Worm (Caenorhabditis elegans) whole organism, L4 larva: ENCODE measurements around the gene C17G10.1.

Experiments used
- F49E8.2 ChIP-seq: sonication (generic microtip); optimal IDR thresholded peaks from 2 replicates; lab custom pipeline; 2016; ENCODE audit warnings: missing compliant biosample characterization, mild to moderate bottlenecking, missing genetic modification characterization, borderline replicate concordance
- Y105C5A.15 ChIP-seq: fragments of 200-800 bp; sonication (Bioruptor generic); IDR thresholded peaks from 2 replicates; pipeline ENCODE4 v1.3.6; 2022; ENCODE audit warnings: missing genetic modification characterization, missing compliant biosample characterization
- ZK337.2 ChIP-seq: fragments of 200-800 bp; sonication (Bioruptor generic); IDR thresholded peaks from 2 replicates; pipeline ENCODE4 v1.3.6; 2022; ENCODE audit warnings: missing genetic modification reagents, missing genetic modification characterization, missing compliant biosample characterization
- ZK546.5 ChIP-seq, 2 experiments: sonication (generic microtip); optimal IDR thresholded peaks; 2 replicates each; lab custom pipeline; 2017; ENCODE audit warnings: missing biosample characterization in 2 of 2, missing genetic modification characterization in 2 of 2
- aha-1 ChIP-seq: fragments of 150-350 bp; peaks from one replicate; lab custom pipeline; 2014; ENCODE audit warnings: missing biosample characterization, missing genetic modification characterization
- arid-1 ChIP-seq: fragments of 200-800 bp; sonication (Bioruptor generic); conservative IDR thresholded peaks from 2 replicates; pipeline ENCODE4 v1.3.6; 2022; ENCODE audit warnings: missing genetic modification reagents, missing genetic modification characterization, missing compliant biosample characterization
- attf-4 ChIP-seq: sonication (generic microtip); optimal IDR thresholded peaks from 3 replicates; lab custom pipeline; 2017; ENCODE audit warnings: missing biosample characterization, missing genetic modification characterization
- ceh-20 ChIP-seq: fragments of 200-800 bp; sonication (Bioruptor generic); IDR thresholded peaks from 2 replicates; pipeline ENCODE4 v1.3.6; 2022; ENCODE audit warnings: missing genetic modification reagents, missing genetic modification characterization, missing compliant biosample characterization
- ceh-32 ChIP-seq: sonication (generic microtip); optimal IDR thresholded peaks from 2 replicates; lab custom pipeline; 2016; ENCODE audit warnings: mild to moderate bottlenecking, missing genetic modification characterization, missing compliant biosample characterization; ENCODE audit not compliant: poor library complexity
- ceh-62 ChIP-seq: sonication (generic microtip); optimal IDR thresholded peaks from 2 replicates; lab custom pipeline; 2017; ENCODE audit warnings: missing biosample characterization, missing genetic modification characterization
- ceh-82 ChIP-seq: sonication (generic microtip); optimal IDR thresholded peaks from 2 replicates; lab custom pipeline; 2017; ENCODE audit warnings: missing biosample characterization, missing genetic modification characterization
- ces-1 ChIP-seq: fragments of 150-350 bp; sonication (generic microtip); optimal IDR thresholded peaks from 4 replicates; lab custom pipeline; 2014; ENCODE audit warnings: missing biosample characterization, missing genetic modification reagents, missing genetic modification characterization
- daf-19 ChIP-seq: fragments of 200-800 bp; sonication (Bioruptor generic); conservative IDR thresholded peaks from 2 replicates; pipeline ENCODE4 v1.3.6; 2022; ENCODE audit warnings: missing genetic modification characterization, missing compliant biosample characterization
- daf-8 ChIP-seq: fragments of 200-800 bp; sonication (Bioruptor generic); IDR thresholded peaks from 2 replicates; pipeline ENCODE4 v1.3.6; 2022; ENCODE audit warnings: missing genetic modification characterization, missing compliant biosample characterization
- dmd-6 ChIP-seq: fragments of 200-800 bp; sonication (Bioruptor generic); IDR thresholded peaks from 2 replicates; pipeline ENCODE4 v1.3.6; 2022; ENCODE audit warnings: missing genetic modification reagents, missing genetic modification characterization, missing compliant biosample characterization
- dmd-9 ChIP-seq: fragments of 200-800 bp; sonication (Bioruptor generic); IDR thresholded peaks from 2 replicates; pipeline ENCODE4 v1.3.6; 2022; ENCODE audit warnings: missing genetic modification reagents, missing genetic modification characterization, missing compliant biosample characterization
- duxl-1 ChIP-seq: sonication (generic microtip); optimal IDR thresholded peaks from 2 replicates; lab custom pipeline; 2016; ENCODE audit warnings: mild to moderate bottlenecking, missing genetic modification characterization, moderate library complexity, missing compliant biosample characterization; ENCODE audit not compliant: poor library complexity
- egl-27 ChIP-seq: sonication (generic microtip); optimal IDR thresholded peaks from 3 replicates; lab custom pipeline; 2017; ENCODE audit warnings: missing biosample characterization, missing genetic modification reagents, missing genetic modification characterization
- egl-43 ChIP-seq: fragments of 200-800 bp; sonication (Bioruptor generic); IDR thresholded peaks from 2 replicates; pipeline ENCODE4 v1.3.6; 2022; ENCODE audit warnings: missing genetic modification reagents, missing genetic modification characterization, missing compliant biosample characterization
- fos-1 ChIP-seq: fragments of 150-350 bp; optimal IDR thresholded peaks from 2 replicates; lab custom pipeline; 2014; ENCODE audit warnings: missing biosample characterization, missing genetic modification characterization
- hif-1 ChIP-seq, 2 experiments: sonication (generic microtip); optimal IDR thresholded peaks; 2 replicates each; lab custom pipeline; 2016 to 2017; ENCODE audit warnings: missing compliant biosample characterization in 2 of 2, missing genetic modification characterization in 2 of 2, missing genetic modification reagents in 2 of 2, missing genotype in 2 of 2, mild to moderate bottlenecking in 1 of 2
- hlh-11 ChIP-seq: fragments of 200-800 bp; sonication (Bioruptor generic); optimal IDR thresholded peaks from 2 replicates; lab custom pipeline; 2018; ENCODE audit warnings: mild to moderate bottlenecking, missing genetic modification characterization, missing compliant biosample characterization
- hmg-1.1 ChIP-seq: fragments of 200-800 bp; sonication (Bioruptor generic); IDR thresholded peaks from 2 replicates; pipeline ENCODE4 v1.3.6; 2022; ENCODE audit warnings: missing genetic modification reagents, missing genetic modification characterization, missing compliant biosample characterization
- lin-1 ChIP-seq: fragments of 200-800 bp; sonication (Bioruptor generic); IDR thresholded peaks from 2 replicates; pipeline ENCODE4 v1.3.6; 2022; ENCODE audit warnings: missing genetic modification reagents, missing genetic modification characterization, missing compliant biosample characterization
- lin-15B ChIP-seq: fragments of 150-350 bp; sonication (generic microtip); optimal IDR thresholded peaks from 3 replicates; lab custom pipeline; 2014; ENCODE audit warnings: missing biosample characterization, missing genetic modification characterization
- lin-29 ChIP-seq: fragments of 200-800 bp; sonication (Bioruptor generic); IDR thresholded peaks from 2 replicates; pipeline ENCODE4 v1.3.6; 2022; ENCODE audit warnings: missing genetic modification reagents, missing genetic modification characterization, missing compliant biosample characterization
- lin-38 ChIP-seq: fragments of 200-800 bp; sonication (Bioruptor generic); IDR thresholded peaks from 2 replicates; pipeline ENCODE4 v1.3.6; 2022; ENCODE audit warnings: missing genetic modification reagents, missing genetic modification characterization, missing compliant biosample characterization
- lin-39 ChIP-seq: fragments of 150-350 bp; optimal IDR thresholded peaks from 2 replicates; lab custom pipeline; 2014; ENCODE audit warnings: missing biosample characterization, missing genetic modification reagents, missing genetic modification characterization
- lir-3 ChIP-seq: sonication (generic microtip); optimal IDR thresholded peaks from 2 replicates; lab custom pipeline; 2016; ENCODE audit warnings: mild to moderate bottlenecking, missing genetic modification characterization, missing compliant biosample characterization
- lsy-2 ChIP-seq, 2 experiments: fragments of 150-350 bp in 1 of 2; sonication (generic microtip) in 1 of 2; optimal IDR thresholded peaks; 2 replicates each; lab custom pipeline; 2014 to 2017; ENCODE audit warnings: missing biosample characterization in 2 of 2, missing genetic modification characterization in 2 of 2
- mdl-1 ChIP-seq, 2 experiments: fragments of 150-350 bp in 1 of 2; sonication (generic microtip) in 1 of 2; optimal IDR thresholded peaks; 2 replicates each; lab custom pipeline; 2014 to 2017; ENCODE audit warnings: missing biosample characterization in 2 of 2, missing genetic modification characterization in 2 of 2
- mep-1 ChIP-seq: fragments of 150-350 bp; sonication (generic microtip); optimal IDR thresholded peaks from 3 replicates; lab custom pipeline; 2014; ENCODE audit warnings: missing biosample characterization, missing genetic modification characterization
- mes-2 ChIP-seq: sonication (generic microtip); optimal IDR thresholded peaks from 2 replicates; lab custom pipeline; 2016; ENCODE audit warnings: missing genotype, mild to moderate bottlenecking, missing genetic modification characterization, missing compliant biosample characterization; ENCODE audit not compliant: poor library complexity, severe bottlenecking
- mxl-3 ChIP-seq: fragments of 200-800 bp; sonication (Bioruptor generic); optimal IDR thresholded peaks from 2 replicates; lab custom pipeline; 2018; ENCODE audit warnings: mild to moderate bottlenecking, missing genetic modification characterization, missing compliant biosample characterization
- nhr-111 ChIP-seq: fragments of 200-800 bp; sonication (Bioruptor generic); optimal IDR thresholded peaks from 2 replicates; lab custom pipeline; 2018; ENCODE audit warnings: mild to moderate bottlenecking, missing genetic modification characterization, missing compliant biosample characterization
- nhr-28 ChIP-seq: fragments of 150-350 bp; optimal IDR thresholded peaks from 2 replicates; lab custom pipeline; 2014; ENCODE audit warnings: missing biosample characterization, missing genetic modification characterization
- nhr-42 ChIP-seq: fragments of 200-800 bp; sonication (Bioruptor generic); IDR thresholded peaks from 2 replicates; pipeline ENCODE4 v1.3.6; 2022; ENCODE audit warnings: missing genetic modification characterization, missing compliant biosample characterization
- nhr-48 ChIP-seq: sonication (generic microtip); optimal IDR thresholded peaks from 2 replicates; lab custom pipeline; 2016; ENCODE audit warnings: mild to moderate bottlenecking, missing genetic modification characterization, missing compliant biosample characterization
- nhr-77 ChIP-seq: fragments of 150-350 bp; optimal IDR thresholded peaks from 2 replicates; lab custom pipeline; 2014; ENCODE audit warnings: missing biosample characterization, missing genetic modification characterization
- pha-4 ChIP-seq, 2 experiments: fragments of 150-350 bp in 1 of 2; fragments of 200-800 bp in 1 of 2; sonication (Bioruptor generic) in 1 of 2; IDR thresholded peaks in 1 of 2; optimal IDR thresholded peaks in 1 of 2; 2 replicates each; pipeline versions ENCODE4 v1.3.6 to Lab custom; 2014 to 2022; ENCODE audit warnings: missing genetic modification characterization in 2 of 2, missing genetic modification reagents in 2 of 2, missing biosample characterization in 1 of 2, missing compliant biosample characterization in 1 of 2
- pqm-1 ChIP-seq: sonication (generic microtip); optimal IDR thresholded peaks from 2 replicates; lab custom pipeline; 2017; ENCODE audit warnings: missing biosample characterization, missing genetic modification characterization
- rbr-2 ChIP-seq: sonication (generic microtip); optimal IDR thresholded peaks from 2 replicates; lab custom pipeline; 2016; ENCODE audit warnings: missing genotype, missing genetic modification characterization, missing compliant biosample characterization
- unc-130 ChIP-seq: sonication (generic microtip); optimal IDR thresholded peaks from 2 replicates; lab custom pipeline; 2016; ENCODE audit warnings: missing genetic modification reagents, missing genetic modification characterization, missing compliant biosample characterization
- unc-62 ChIP-seq, 3 experiments: fragments of 150-350 bp in 1 of 3; sonication (generic microtip); optimal IDR thresholded peaks in 2 of 3; peaks in 1 of 3; 1 replicate in 1 of 3; 2 replicates in 2 of 3; lab custom pipeline; 2014 to 2017; ENCODE audit warnings: missing biosample characterization in 3 of 3, missing genetic modification characterization in 3 of 3, missing genetic modification reagents in 3 of 3, missing genotype in 1 of 3
- zag-1 ChIP-seq: fragments of 150-350 bp; optimal IDR thresholded peaks from 2 replicates; lab custom pipeline; 2014; ENCODE audit warnings: missing biosample characterization, missing genetic modification characterization
- zfp-2 ChIP-seq: sonication (generic microtip); optimal IDR thresholded peaks from 2 replicates; lab custom pipeline; 2016; ENCODE audit warnings: mild to moderate bottlenecking, missing genetic modification characterization, missing compliant biosample characterization
- zip-11 ChIP-seq: fragments of 200-800 bp; sonication (Bioruptor generic); IDR thresholded peaks from 2 replicates; pipeline ENCODE4 v1.3.6; 2022; ENCODE audit warnings: missing genetic modification characterization, missing compliant biosample characterization
- zip-2 ChIP-seq: fragments of 150-350 bp; optimal IDR thresholded peaks from 2 replicates; lab custom pipeline; 2014; ENCODE audit warnings: missing biosample characterization, missing genetic modification characterization
- ztf-11 ChIP-seq: fragments of 150-350 bp; optimal IDR thresholded peaks from 2 replicates; lab custom pipeline; 2014; ENCODE audit warnings: missing biosample characterization, missing genetic modification characterization
- ztf-7 ChIP-seq: fragments of 150-350 bp; optimal IDR thresholded peaks from 2 replicates; lab custom pipeline; 2014; ENCODE audit warnings: missing biosample characterization, missing genetic modification characterization

C17G10.1 gene

ce11 chrII:5593377-5593932, 2.9 kb upstream of the C17G10.1 start, which contains the start of gene cdc-14 (continued):
- no peak for TF ChIP-seq daf-19 (GFP tag; lab: Robert Waterston, UW)
- TF ChIP-seq ZK337.2 = no peak
- no peak for TF ChIP-seq zfp-2 (tag; lab: Kevin White, UChicago)
- no peak for TF ChIP-seq ceh-82 (tag; lab: Kevin White, UChicago)
- TF ChIP-seq lin-29 (GFP tag; lab: Robert Waterston, UW) = no peak
- TF ChIP-seq lin-39 (tag; lab: Kevin White, UChicago) = no peak
- no peak for TF ChIP-seq Y105C5A.15 (GFP tag; lab: Robert Waterston, UW)
- no peak for TF ChIP-seq fos-1 (tag; lab: Kevin White, UChicago)
- no peak for TF ChIP-seq ceh-62 (tag; lab: Kevin White, UChicago)
- TF ChIP-seq ceh-32 = no peak
- TF ChIP-seq attf-4 = no peak
- no peak for TF ChIP-seq nhr-111 (GFP tag; lab: Kevin White, UChicago)
- peak; percentile 39; the same call in 1 of the 2 replicates for TF ChIP-seq dmd-6 (GFP tag; lab: Robert Waterston, UW)
- TF ChIP-seq mxl-3 (GFP tag; lab: Kevin White, UChicago) = peak; percentile 81
- no peak for TF ChIP-seq aha-1
- TF ChIP-seq nhr-48 (tag; lab: Kevin White, UChicago) = no peak
- peak; percentile 75 for TF ChIP-seq lin-38 (GFP tag; lab: Robert Waterston, UW)
- TF ChIP-seq pha-4 (GFP tag; IDR thresholded peaks at IDR 0.05; lab: Robert Waterston, UW) = no peak
- peak; percentile 13 for TF ChIP-seq pha-4 (tag; optimal IDR thresholded peaks at IDR 0.05; lab: Kevin White, UChicago)
- no peak for TF ChIP-seq egl-27 (tag; lab: Kevin White, UChicago)
- peak; percentile 82 for TF ChIP-seq mep-1 (tag; lab: Kevin White, UChicago)
- peak in 1 of 2 experiments; percentile 44 for TF ChIP-seq hif-1 (tag; optimal IDR thresholded peaks at IDR 0.05; lab: Kevin White, UChicago)
- TF ChIP-seq ces-1 (GFP tag; lab: Kevin White, UChicago) = no peak
- TF ChIP-seq hlh-11 (tag; lab: Kevin White, UChicago) = peak; percentile 85
- TF ChIP-seq zag-1 (tag; lab: Kevin White, UChicago) = no peak
- no peak for TF ChIP-seq zip-11
- TF ChIP-seq lin-15B (tag; lab: Kevin White, UChicago) = no peak
- TF ChIP-seq daf-8 (GFP tag; lab: Robert Waterston, UW) = no peak
- TF ChIP-seq arid-1 (GFP tag; lab: Robert Waterston, UW) = no peak
- peak; percentile 68 for TF ChIP-seq nhr-28 (tag; lab: Kevin White, UChicago)
- TF ChIP-seq zip-2 (tag; lab: Kevin White, UChicago) = no peak
- peak; percentile 32 for TF ChIP-seq rbr-2 (tag; lab: Kevin White, UChicago)
- TF ChIP-seq dmd-9 (GFP tag; lab: Robert Waterston, UW) = no peak
- no peak for TF ChIP-seq egl-43
- no peak for TF ChIP-seq pqm-1 (tag; lab: Kevin White, UChicago)
- TF ChIP-seq lir-3 (tag; lab: Kevin White, UChicago) = no peak
- TF ChIP-seq ceh-20 (GFP tag; lab: Robert Waterston, UW) = no peak
- TF ChIP-seq duxl-1 (tag; lab: Kevin White, UChicago) = no peak
- TF ChIP-seq F49E8.2 (tag; lab: Kevin White, UChicago) = no peak
- TF ChIP-seq hmg-1.1 (GFP tag; lab: Robert Waterston, UW) = 0 out of 2 replicates have a peak, but pooled peaks have one; percentile 36
- TF ChIP-seq lin-1 = no peak
- TF ChIP-seq ztf-11 (tag; lab: Kevin White, UChicago) = no peak
- TF ChIP-seq nhr-77 (tag; lab: Kevin White, UChicago) = peak; percentile 63
- TF ChIP-seq ztf-7 (tag; lab: Kevin White, UChicago) = peak; percentile 49
- peak; percentile 9 to 80 for TF ChIP-seq lsy-2 (tag; optimal IDR thresholded peaks at IDR 0.05; lab: Kevin White, UChicago)
- TF ChIP-seq nhr-42 = no peak
- peak in 1 of 2 experiments; percentile 87 for TF ChIP-seq unc-62 (GFP tag; optimal IDR thresholded peaks at IDR 0.05 in 1 of 2; lab: Kevin White, UChicago)
- TF ChIP-seq unc-62 (tag; optimal IDR thresholded peaks at IDR 0.05; lab: Kevin White, UChicago) = no peak
- peak in 1 of 2 experiments; percentile 72 for TF ChIP-seq mdl-1 (tag; optimal IDR thresholded peaks at IDR 0.05; lab: Kevin White, UChicago)
- peak; percentile 62 for TF ChIP-seq mes-2 (tag; lab: Kevin White, UChicago)
- TF ChIP-seq unc-130 (GFP tag; lab: Kevin White, UChicago) = no peak
- no peak for TF ChIP-seq ZK546.5 (tag; optimal IDR thresholded peaks at IDR 0.05; lab: Kevin White, UChicago)
